Fruit fly (Drosophila melanogaster): ENCODE data around the gene CG16974.

CG16974 gene

dm6 chr2L:13183150-13183549, 8.6 kb downstream of the CG16974 start, which contains the start of gene Rsph1:
TSS of gene Rsph1 (plus strand) at chr2L:13183450.
- TF ChIP-seq gsb (GFP tag; IDR thresholded peaks at IDR 0.05), result no peak
- no peak for TF ChIP-seq CG10654 (GFP tag; optimal IDR thresholded peaks at IDR 0.05)
- TF ChIP-seq Sry-δ (GFP tag; optimal IDR thresholded peaks at IDR 0.05), result no peak
- TF ChIP-seq odd (GFP tag; optimal IDR thresholded peaks at IDR 0.05), result no peak
- TF ChIP-seq CG31441 (GFP tag; IDR thresholded peaks at IDR 0.05), result no peak
- no peak for TF ChIP-seq Lhr (GFP tag; optimal IDR thresholded peaks at IDR 0.05)
- peak; percentile 20 for TF ChIP-seq Med (GFP tag)

DNA sequence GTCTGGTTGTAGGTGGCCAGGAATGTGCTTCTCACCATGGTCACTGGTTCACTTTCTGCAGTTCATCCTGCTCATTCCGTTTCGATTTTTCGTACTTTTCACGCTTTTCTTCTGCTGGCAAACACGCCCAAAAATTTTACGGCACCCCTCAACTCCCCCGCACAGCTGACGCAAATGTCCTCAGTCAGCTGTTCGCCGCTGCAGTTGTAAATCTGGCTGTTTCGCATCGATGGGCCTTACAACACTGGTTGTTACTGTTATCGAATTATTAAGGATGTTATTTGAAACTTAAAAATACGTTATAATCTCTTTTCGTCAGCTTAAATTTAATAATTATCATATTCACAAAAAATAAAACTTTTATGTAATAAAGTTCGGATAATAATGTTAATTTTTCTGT, 9.4 kb downstream of the CG16974 start, which contains the start of gene Mgat3:
TSS of gene Mgat3 (minus strand) at position 182 of the 400 bp plus-strand sequence.
- TF ChIP-seq salm (tag; optimal IDR thresholded peaks at IDR 0.05) (no peak), CG31365 (tag; optimal IDR thresholded peaks at IDR 0.05) (no peak), CG6689 (GFP tag; IDR thresholded peaks at IDR 0.05) (no peak), MBD-R2 (GFP tag; IDR thresholded peaks at IDR 0.05) (peak; percentile 46; the same call in 1 of the 2 replicates), CG10979 (tag; optimal IDR thresholded peaks at IDR 0.05) (no peak), CG16813 (GFP tag; IDR thresholded peaks at IDR 0.05; ENCODE audit: partially characterized antibody) (no peak), Xrp1 (GFP tag; IDR thresholded peaks at IDR 0.05) (no peak), gfzf (GFP tag; optimal IDR thresholded peaks at IDR 0.05) (peak; percentile 28), CG8765 (GFP tag; IDR thresholded peaks at IDR 0.05) (no peak), MESR4 (GFP tag; optimal IDR thresholded peaks at IDR 0.05) (peak; percentile 16), abd-A (tag; optimal IDR thresholded peaks at IDR 0.05) (no peak), CG7357 (GFP tag; IDR thresholded peaks at IDR 0.05) (no peak), Taf1 (GFP tag; IDR thresholded peaks at IDR 0.05) (no peak), CkIIα-i1 (GFP tag; IDR thresholded peaks at IDR 0.05) (no peak), CG7556 (GFP tag; optimal IDR thresholded peaks at IDR 0.05) (no peak), CG12219 (GFP tag; optimal IDR thresholded peaks at IDR 0.05) (no peak), crp (GFP tag; optimal IDR thresholded peaks at IDR 0.05) (peak; percentile 41 to 88), CG3995 (GFP tag; optimal IDR thresholded peaks at IDR 0.05) (peak; percentile 1), CG34224 (GFP tag; IDR thresholded peaks at IDR 0.05; ENCODE audit: partially characterized antibody) (peak; percentile 48; the same call in 2 of the 3 replicates), Med (GFP tag) (peak; percentile 27), CG4404 (GFP tag; IDR thresholded peaks at IDR 0.05) (no peak), Six4 (GFP tag; optimal IDR thresholded peaks at IDR 0.05) (no peak), schlank (tag; optimal IDR thresholded peaks at IDR 0.05) (no peak), dati (GFP tag; IDR thresholded peaks at IDR 0.05) (no peak), CG4820 (GFP tag; optimal IDR thresholded peaks at IDR 0.05) (no peak), CG11723 (GFP tag; optimal IDR thresholded peaks at IDR 0.05) (no peak), CG3407 (GFP tag; optimal IDR thresholded peaks at IDR 0.05) (no peak), Nf-YC (tag; optimal IDR thresholded peaks at IDR 0.05) (no peak), CG11696 (GFP tag; IDR thresholded peaks at IDR 0.05) (no peak), cad (GFP tag; optimal IDR thresholded peaks at IDR 0.05) (peak; percentile 49), Hey (tag; optimal IDR thresholded peaks at IDR 0.05) (no peak), mirr (GFP tag; optimal IDR thresholded peaks at IDR 0.05) (no peak), CG2199 (GFP tag; IDR thresholded peaks at IDR 0.05) (no peak), Rfx (GFP tag; IDR thresholded peaks at IDR 0.05) (no peak), mam (GFP tag; optimal IDR thresholded peaks at IDR 0.05) (no peak), peb (GFP tag; IDR thresholded peaks at IDR 0.05) (no peak), jigr1 (GFP tag; IDR thresholded peaks at IDR 0.05) (no peak), CG14710 (tag; optimal IDR thresholded peaks at IDR 0.05) (peak; percentile 29), Myb (GFP tag; optimal IDR thresholded peaks at IDR 0.05) (peak; percentile 41), CrebB (tag; optimal IDR thresholded peaks at IDR 0.05) (no peak), CG2678 (tag; optimal IDR thresholded peaks at IDR 0.05) (no peak), CG10267 (tag; optimal IDR thresholded peaks at IDR 0.05) (peak; percentile 94), Hand (GFP tag; optimal IDR thresholded peaks at IDR 0.05) (no peak), Hsf (GFP tag; optimal IDR thresholded peaks at IDR 0.05) (no peak), CG14667 (GFP tag; IDR thresholded peaks at IDR 0.05) (no peak)
